Worm (Caenorhabditis elegans) whole organism, L1 larva: ENCODE measurements around the gene acr-9.

ENCODE experiments used
- C04F5.9 ChIP-seq: sonication (generic microtip); optimal IDR thresholded peaks from 2 replicates; lab custom pipeline; 2016; ENCODE audit warnings: missing genetic modification characterization, missing compliant biosample characterization
- C34B4.2 ChIP-seq: sonication (generic microtip); optimal IDR thresholded peaks from 2 replicates; lab custom pipeline; 2017; ENCODE audit warnings: mild to moderate bottlenecking, missing genetic modification characterization, missing compliant biosample characterization
- F16B12.6 ChIP-seq: fragments of 150-350 bp; optimal IDR thresholded peaks from 2 replicates; lab custom pipeline; 2014; ENCODE audit warnings: missing biosample characterization, missing genetic modification characterization
- Y116A8C.19 ChIP-seq: sonication (generic microtip); optimal IDR thresholded peaks from 2 replicates; lab custom pipeline; 2016; ENCODE audit warnings: missing compliant biosample characterization, missing genetic modification characterization, borderline replicate concordance
- aha-1 ChIP-seq: fragments of 150-350 bp; optimal IDR thresholded peaks from 2 replicates; lab custom pipeline; 2014; ENCODE audit warnings: missing biosample characterization, missing genetic modification characterization
- alr-1 ChIP-seq: fragments of 200-800 bp; sonication (Bioruptor generic); optimal IDR thresholded peaks from 2 replicates; lab custom pipeline; 2018; ENCODE audit warnings: borderline replicate concordance, mild to moderate bottlenecking, missing genetic modification characterization, missing compliant biosample characterization
- ama-1 ChIP-seq: fragments of 150-350 bp; optimal IDR thresholded peaks from 2 replicates; lab custom pipeline; 2014
- blmp-1 ChIP-seq: fragments of 150-350 bp; optimal IDR thresholded peaks from 2 replicates; lab custom pipeline; 2014; ENCODE audit warnings: missing biosample characterization, missing genetic modification characterization
- ceh-82 ChIP-seq, 3 experiments: fragments of 150-350 bp in 1 of 3; sonication (generic microtip) in 2 of 3; optimal IDR thresholded peaks; 2 replicates each; lab custom pipeline; 2014 to 2017; ENCODE audit warnings: missing biosample characterization in 3 of 3, missing genetic modification characterization in 3 of 3
- ceh-88 ChIP-seq: fragments of 200-800 bp; sonication (Bioruptor generic); IDR thresholded peaks from 2 replicates; pipeline ENCODE4 v1.3.6; 2022; ENCODE audit warnings: missing genetic modification characterization, missing compliant biosample characterization
- ces-1 ChIP-seq: fragments of 150-350 bp; optimal IDR thresholded peaks from 2 replicates; lab custom pipeline; 2014; ENCODE audit warnings: missing biosample characterization, missing genetic modification reagents, missing genetic modification characterization
- dpl-1 ChIP-seq, 3 experiments: fragments of 150-350 bp in 2 of 3; sonication (generic microtip) in 1 of 3; optimal IDR thresholded peaks; 2 replicates each; lab custom pipeline; 2014 to 2017; ENCODE audit warnings: missing biosample characterization in 3 of 3, missing genetic modification characterization in 3 of 3, missing genetic modification reagents in 3 of 3
- efl-1 ChIP-seq, 4 experiments: fragments of 150-350 bp; optimal IDR thresholded peaks in 3 of 4; peaks in 1 of 4; 1 replicate in 1 of 4; 2 replicates in 3 of 4; lab custom pipeline; 2014; ENCODE audit warnings: missing biosample characterization in 2 of 4, missing genetic modification characterization in 2 of 4, missing genetic modification reagents in 2 of 4
- egl-13 ChIP-seq: sonication (generic microtip); optimal IDR thresholded peaks from 2 replicates; lab custom pipeline; 2016; ENCODE audit warnings: missing genotype, missing genetic modification reagents, missing genetic modification characterization, missing compliant biosample characterization
- egl-27 ChIP-seq, 2 experiments: fragments of 150-350 bp in 1 of 2; sonication (generic microtip); optimal IDR thresholded peaks; 3 replicates each; lab custom pipeline; 2017 to 2018; ENCODE audit warnings: missing biosample characterization in 2 of 2, missing genetic modification characterization in 2 of 2, missing genetic modification reagents in 2 of 2
- elt-2 ChIP-seq: sonication (generic microtip); optimal IDR thresholded peaks from 2 replicates; lab custom pipeline; 2016; ENCODE audit warnings: missing genetic modification characterization, mild to moderate bottlenecking, inconsistent platforms, missing compliant biosample characterization, missing genetic modification reagents
- fkh-4 ChIP-seq: sonication (generic microtip); optimal IDR thresholded peaks from 2 replicates; lab custom pipeline; 2016; ENCODE audit warnings: missing compliant biosample characterization, missing genetic modification characterization, borderline replicate concordance
- fkh-8 ChIP-seq: sonication (generic microtip); optimal IDR thresholded peaks from 2 replicates; lab custom pipeline; 2016; ENCODE audit warnings: mild to moderate bottlenecking, missing genetic modification characterization, missing compliant biosample characterization
- grh-1 ChIP-seq: fragments of 200-800 bp; sonication (Bioruptor generic); IDR thresholded peaks from 2 replicates; pipeline ENCODE4 v1.3.6; 2022; ENCODE audit warnings: missing genetic modification reagents, missing genetic modification characterization, missing compliant biosample characterization
- hlh-17 ChIP-seq: fragments of 200-800 bp; sonication (Bioruptor generic); optimal IDR thresholded peaks from 2 replicates; lab custom pipeline; 2018; ENCODE audit warnings: missing genetic modification characterization, mild to moderate bottlenecking, missing compliant biosample characterization, moderate library complexity, borderline replicate concordance
- hpl-2 ChIP-seq: fragments of 150-350 bp; optimal IDR thresholded peaks from 2 replicates; lab custom pipeline; 2014; ENCODE audit warnings: missing biosample characterization, missing genetic modification reagents, missing genetic modification characterization
- irx-1 ChIP-seq: sonication (generic microtip); optimal IDR thresholded peaks from 2 replicates; lab custom pipeline; 2016; ENCODE audit warnings: missing genetic modification characterization, missing compliant biosample characterization
- isw-1 ChIP-seq: fragments of 200-800 bp; sonication (Bioruptor generic); IDR thresholded peaks from 2 replicates; pipeline ENCODE4 v1.3.6; 2022; ENCODE audit warnings: missing genetic modification characterization, missing compliant biosample characterization
- jun-1 ChIP-seq: fragments of 150-350 bp; optimal IDR thresholded peaks from 2 replicates; lab custom pipeline; 2014; ENCODE audit warnings: missing biosample characterization, missing genetic modification reagents, missing genetic modification characterization
- lin-13 ChIP-seq: fragments of 150-350 bp; optimal IDR thresholded peaks from 2 replicates; lab custom pipeline; 2014; ENCODE audit warnings: missing biosample characterization, missing genetic modification reagents, missing genetic modification characterization
- lin-14 ChIP-seq: fragments of 200-800 bp; sonication (Bioruptor generic); optimal IDR thresholded peaks from 2 replicates; lab custom pipeline; 2018; ENCODE audit warnings: mild to moderate bottlenecking, missing genetic modification characterization, moderate library complexity, missing compliant biosample characterization
- lin-35 ChIP-seq, 2 experiments: fragments of 150-350 bp; optimal IDR thresholded peaks; 2 replicates each; lab custom pipeline; 2014; ENCODE audit warnings: missing biosample characterization in 2 of 2, missing genetic modification characterization in 2 of 2, missing genetic modification reagents in 2 of 2
- lin-39 ChIP-seq: fragments of 150-350 bp; optimal IDR thresholded peaks from 2 replicates; lab custom pipeline; 2014; ENCODE audit warnings: missing biosample characterization, missing genetic modification reagents, missing genetic modification characterization
- mab-9 ChIP-seq: fragments of 200-800 bp; sonication (Bioruptor generic); IDR thresholded peaks from 2 replicates; pipeline ENCODE4 v1.3.6; 2022; ENCODE audit warnings: missing genetic modification reagents, missing genetic modification characterization, missing compliant biosample characterization
- mdl-1 ChIP-seq, 2 experiments: fragments of 150-350 bp; optimal IDR thresholded peaks; 2 replicates each; lab custom pipeline; 2014 to 2017; ENCODE audit warnings: missing biosample characterization in 2 of 2, missing genetic modification characterization in 2 of 2, inconsistent platforms in 1 of 2
- mef-2 ChIP-seq: fragments of 150-350 bp; optimal IDR thresholded peaks from 2 replicates; lab custom pipeline; 2014; ENCODE audit warnings: missing biosample characterization, missing genetic modification characterization
- mep-1 ChIP-seq: fragments of 150-350 bp; optimal IDR thresholded peaks from 2 replicates; lab custom pipeline; 2014; ENCODE audit warnings: missing biosample characterization, missing genetic modification characterization
- nhr-11 ChIP-seq: fragments of 150-350 bp; optimal IDR thresholded peaks from 2 replicates; lab custom pipeline; 2014; ENCODE audit warnings: missing biosample characterization, missing genetic modification characterization
- nhr-12 ChIP-seq: sonication (generic microtip); optimal IDR thresholded peaks from 2 replicates; lab custom pipeline; 2017; ENCODE audit warnings: missing biosample characterization, missing genetic modification characterization
- nhr-19 ChIP-seq: fragments of 200-800 bp; sonication (Bioruptor generic); conservative IDR thresholded peaks from 2 replicates; pipeline ENCODE4 v1.3.6; 2022; ENCODE audit warnings: missing genetic modification characterization, missing compliant biosample characterization
- nhr-20 ChIP-seq: sonication (generic microtip); optimal IDR thresholded peaks from 2 replicates; lab custom pipeline; 2016; ENCODE audit warnings: mild to moderate bottlenecking, missing genetic modification characterization, missing compliant biosample characterization
- nhr-47 ChIP-seq: sonication (generic microtip); optimal IDR thresholded peaks from 2 replicates; lab custom pipeline; 2016; ENCODE audit warnings: mild to moderate bottlenecking, missing genetic modification characterization, moderate library complexity, missing compliant biosample characterization
- nhr-71 ChIP-seq: sonication (generic microtip); optimal IDR thresholded peaks from 2 replicates; lab custom pipeline; 2016; ENCODE audit warnings: mild to moderate bottlenecking, missing genetic modification characterization, moderate library complexity, missing compliant biosample characterization
- nhr-77 ChIP-seq: fragments of 150-350 bp; optimal IDR thresholded peaks from 2 replicates; lab custom pipeline; 2014; ENCODE audit warnings: missing biosample characterization, missing genetic modification characterization
- nhr-85 ChIP-seq: sonication (generic microtip); peaks from one replicate; lab custom pipeline; 2016; ENCODE audit warnings: missing genetic modification characterization, inconsistent platforms, missing compliant biosample characterization
- rnt-1 ChIP-seq: sonication (generic microtip); optimal IDR thresholded peaks from 2 replicates; lab custom pipeline; 2016; ENCODE audit warnings: mild to moderate bottlenecking, missing genetic modification characterization, moderate library complexity, missing compliant biosample characterization
- snpc-4 ChIP-seq: fragments of 150-350 bp; optimal IDR thresholded peaks from 2 replicates; lab custom pipeline; 2014; ENCODE audit warnings: missing biosample characterization, missing genetic modification characterization
- snu-23 ChIP-seq: sonication (generic microtip); optimal IDR thresholded peaks from 2 replicates; lab custom pipeline; 2016; ENCODE audit warnings: missing genetic modification characterization, missing compliant biosample characterization
- sox-4 ChIP-seq: sonication (generic microtip); optimal IDR thresholded peaks from 2 replicates; lab custom pipeline; 2016; ENCODE audit warnings: missing genetic modification characterization, missing compliant biosample characterization
- sptf-1 ChIP-seq: fragments of 150-350 bp; optimal IDR thresholded peaks from 2 replicates; lab custom pipeline; 2014; ENCODE audit warnings: missing biosample characterization, missing genetic modification characterization
- sup-37 ChIP-seq: fragments of 200-800 bp; sonication (Bioruptor generic); optimal IDR thresholded peaks from 2 replicates; lab custom pipeline; 2018; ENCODE audit warnings: mild to moderate bottlenecking, missing genetic modification characterization, missing compliant biosample characterization
- unc-130 ChIP-seq: fragments of 150-350 bp; optimal IDR thresholded peaks from 2 replicates; lab custom pipeline; 2017; ENCODE audit warnings: missing biosample characterization, missing genetic modification characterization, inconsistent platforms
- unc-30 ChIP-seq: sonication (generic microtip); optimal IDR thresholded peaks from 2 replicates; lab custom pipeline; 2017; ENCODE audit warnings: missing biosample characterization, missing genetic modification characterization
- unc-98 ChIP-seq: fragments of 200-800 bp; sonication (Bioruptor generic); IDR thresholded peaks from 2 replicates; pipeline ENCODE4 v1.3.6; 2022; ENCODE audit warnings: missing genetic modification characterization, missing compliant biosample characterization
- xbp-1 ChIP-seq: sonication (generic microtip); optimal IDR thresholded peaks from 2 replicates; lab custom pipeline; 2016; ENCODE audit warnings: missing genetic modification characterization, missing compliant biosample characterization
- zag-1 ChIP-seq: fragments of 150-350 bp; optimal IDR thresholded peaks from 2 replicates; lab custom pipeline; 2014; ENCODE audit warnings: missing biosample characterization, missing genetic modification characterization
- zip-4 ChIP-seq: fragments of 200-800 bp; sonication (Bioruptor generic); optimal IDR thresholded peaks from 2 replicates; lab custom pipeline; 2018; ENCODE audit warnings: mild to moderate bottlenecking, missing genetic modification characterization, moderate library complexity, missing compliant biosample characterization
- ztf-4 ChIP-seq: fragments of 150-350 bp; optimal IDR thresholded peaks from 2 replicates; lab custom pipeline; 2014; ENCODE audit warnings: missing biosample characterization, missing genetic modification characterization

acr-9 gene

DNA sequence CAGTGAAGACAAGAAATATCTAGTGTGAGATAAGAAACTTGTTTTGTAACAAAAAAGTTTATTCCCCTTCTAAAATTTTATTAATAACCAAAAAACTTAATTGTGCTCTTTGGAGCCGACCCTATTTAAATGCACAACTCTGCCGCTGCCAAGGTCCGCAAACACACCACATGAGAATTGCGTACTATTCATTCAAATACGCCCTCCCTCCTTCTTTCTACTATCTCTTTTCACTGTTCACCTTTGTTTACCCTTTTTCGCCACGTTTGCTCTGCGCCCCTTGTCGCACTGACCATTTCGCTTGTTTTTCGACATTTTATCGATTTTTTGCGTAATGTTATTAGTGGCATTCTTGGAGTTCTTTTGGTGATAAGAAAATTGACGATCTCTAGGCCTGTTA, 22.9 kb upstream of the acr-9 start:
- no peak for TF ChIP-seq aha-1 (tag; lab: Kevin White, UChicago)
- TF ChIP-seq snpc-4 (tag; lab: Kevin White, UChicago) = no peak
- no peak for TF ChIP-seq unc-130 (tag; lab: Kevin White, UChicago)
- TF ChIP-seq lin-39 = no peak
- no peak for TF ChIP-seq C34B4.2 (tag; lab: Kevin White, UChicago)
- no peak for TF ChIP-seq egl-27 (tag; optimal IDR thresholded peaks at IDR 0.05; lab: Kevin White, UChicago)
- peak; percentile 6 for TF ChIP-seq blmp-1 (tag; lab: Kevin White, UChicago)
- no peak for TF ChIP-seq ces-1 (GFP tag; lab: Kevin White, UChicago)
- TF ChIP-seq isw-1 = no peak
- no peak for TF ChIP-seq unc-98
- peak; percentile 69 for TF ChIP-seq lin-14 (GFP tag; lab: Kevin White, UChicago)
- TF ChIP-seq ama-1 = no peak
- peak; percentile 58 for TF ChIP-seq elt-2 (tag; lab: Kevin White, UChicago)
- no peak for TF ChIP-seq unc-30
- TF ChIP-seq hpl-2 = no peak
- TF ChIP-seq mdl-1 (tag; optimal IDR thresholded peaks at IDR 0.05; lab: Kevin White, UChicago) = peak in 1 of 2 experiments; percentile 29
- peak; percentile 51 for TF ChIP-seq nhr-20
- no peak for TF ChIP-seq Y116A8C.19 (tag; lab: Kevin White, UChicago)
- TF ChIP-seq zip-4 (GFP tag; lab: Kevin White, UChicago) = no peak
- peak; percentile 53 for TF ChIP-seq nhr-71 (tag; lab: Kevin White, UChicago)
- peak; percentile 14; the same call in 1 of the 2 replicates for TF ChIP-seq nhr-19 (GFP tag; lab: Robert Waterston, UW)
- TF ChIP-seq mab-9 (GFP tag; lab: Robert Waterston, UW) = no peak
- TF ChIP-seq nhr-12 = no peak
- TF ChIP-seq snu-23 (GFP tag; lab: Kevin White, UChicago) = peak; percentile 51
- peak; percentile 51 for TF ChIP-seq nhr-85
- TF ChIP-seq jun-1 (tag; lab: Kevin White, UChicago) = no peak
- TF ChIP-seq sptf-1 = no peak
- no peak for TF ChIP-seq alr-1 (tag; lab: Kevin White, UChicago)
- TF ChIP-seq fkh-8 (tag; lab: Kevin White, UChicago) = no peak
- peak; percentile 49 for TF ChIP-seq mep-1 (tag; lab: Kevin White, UChicago)
- no peak for TF ChIP-seq grh-1
- TF ChIP-seq F16B12.6 (tag; lab: Kevin White, UChicago) = peak; percentile 82
- TF ChIP-seq efl-1 (optimal IDR thresholded peaks at IDR 0.05; lab: Kevin White, UChicago) = peak; percentile 41 to 76
- peak; percentile 76 to 97 for TF ChIP-seq efl-1 (GFP tag; optimal IDR thresholded peaks at IDR 0.05 in 1 of 2; lab: Kevin White, UChicago)
- no peak for TF ChIP-seq hlh-17 (GFP tag; lab: Kevin White, UChicago)
- no peak for TF ChIP-seq ztf-4
- no peak for TF ChIP-seq sox-4 (tag; lab: Kevin White, UChicago)
- TF ChIP-seq nhr-11 (tag; lab: Kevin White, UChicago) = no peak
- TF ChIP-seq egl-13 (tag; lab: Kevin White, UChicago) = no peak
- no peak for TF ChIP-seq irx-1 (tag; lab: Kevin White, UChicago)
- no peak for TF ChIP-seq sup-37 (GFP tag; lab: Kevin White, UChicago)
- peak; percentile 26 to 80 for TF ChIP-seq lin-35 (GFP tag; optimal IDR thresholded peaks at IDR 0.05; lab: Kevin White, UChicago)
- TF ChIP-seq dpl-1 (GFP tag; optimal IDR thresholded peaks at IDR 0.05; lab: Kevin White, UChicago) = peak; percentile 48 to 73 (median 72)
- TF ChIP-seq ceh-82 (tag; optimal IDR thresholded peaks at IDR 0.05; lab: Kevin White, UChicago) = peak in 2 of 3 experiments; percentile 3 to 32
- TF ChIP-seq zag-1 (tag; lab: Kevin White, UChicago) = no peak
- TF ChIP-seq C04F5.9 (tag; lab: Kevin White, UChicago) = no peak
- TF ChIP-seq mef-2 (tag; lab: Kevin White, UChicago) = no peak
- no peak for TF ChIP-seq ceh-88
- no peak for TF ChIP-seq fkh-4
- TF ChIP-seq nhr-77 = peak; percentile 19
- peak; percentile 20 for TF ChIP-seq rnt-1
- TF ChIP-seq xbp-1 (tag; lab: Kevin White, UChicago) = peak; percentile 26
- no peak for TF ChIP-seq lin-13 (GFP tag; lab: Kevin White, UChicago)
- peak; percentile 45 for TF ChIP-seq nhr-47 (tag; lab: Kevin White, UChicago)
